Worm (Caenorhabditis elegans) whole organism, L2 larva: ENCODE results near the gene unc-30.

Experiments
- R02D3.7 ChIP-seq: fragments of 150-350 bp; optimal IDR thresholded peaks from 2 replicates; lab custom pipeline; 2014; ENCODE audit warnings: missing biosample characterization, missing genetic modification characterization
- elt-3 ChIP-seq: sonication (generic microtip); optimal IDR thresholded peaks from 2 replicates; lab custom pipeline; 2017; ENCODE audit warnings: missing biosample characterization, missing genetic modification characterization
- lin-39 ChIP-seq: fragments of 150-350 bp; optimal IDR thresholded peaks from 2 replicates; lab custom pipeline; 2014; ENCODE audit warnings: missing biosample characterization, missing genetic modification reagents, missing genetic modification characterization
- mbf-1 ChIP-seq: sonication (generic microtip); optimal IDR thresholded peaks from 2 replicates; lab custom pipeline; 2017; ENCODE audit warnings: missing biosample characterization, missing genetic modification characterization
- nhr-10 ChIP-seq: sonication (generic microtip); optimal IDR thresholded peaks from 2 replicates; lab custom pipeline; 2017; ENCODE audit warnings: missing biosample characterization, missing genetic modification characterization
- nhr-11 ChIP-seq: fragments of 150-350 bp; optimal IDR thresholded peaks from 2 replicates; lab custom pipeline; 2014; ENCODE audit warnings: missing biosample characterization, missing genetic modification characterization
- nhr-12 ChIP-seq: fragments of 150-350 bp; optimal IDR thresholded peaks from 2 replicates; lab custom pipeline; 2014; ENCODE audit warnings: missing biosample characterization, missing genetic modification characterization
- nhr-129 ChIP-seq: fragments of 150-350 bp; optimal IDR thresholded peaks from 2 replicates; lab custom pipeline; 2014; ENCODE audit warnings: missing biosample characterization, missing genetic modification characterization
- nhr-77 ChIP-seq: fragments of 150-350 bp; optimal IDR thresholded peaks from 2 replicates; lab custom pipeline; 2014; ENCODE audit warnings: missing biosample characterization, missing genetic modification characterization
- peb-1 ChIP-seq: fragments of 150-350 bp; optimal IDR thresholded peaks from 2 replicates; lab custom pipeline; 2014; ENCODE audit warnings: missing biosample characterization, missing genetic modification characterization
- skn-1 ChIP-seq: sonication (generic microtip); optimal IDR thresholded peaks from 2 replicates; lab custom pipeline; 2017; ENCODE audit warnings: missing biosample characterization, missing genetic modification characterization
- snpc-4 ChIP-seq: fragments of 150-350 bp; optimal IDR thresholded peaks from 2 replicates; lab custom pipeline; 2014; ENCODE audit warnings: missing biosample characterization, missing genetic modification characterization
- zag-1 ChIP-seq: fragments of 150-350 bp; optimal IDR thresholded peaks from 2 replicates; lab custom pipeline; 2014; ENCODE audit warnings: missing biosample characterization, missing genetic modification characterization

DNA sequence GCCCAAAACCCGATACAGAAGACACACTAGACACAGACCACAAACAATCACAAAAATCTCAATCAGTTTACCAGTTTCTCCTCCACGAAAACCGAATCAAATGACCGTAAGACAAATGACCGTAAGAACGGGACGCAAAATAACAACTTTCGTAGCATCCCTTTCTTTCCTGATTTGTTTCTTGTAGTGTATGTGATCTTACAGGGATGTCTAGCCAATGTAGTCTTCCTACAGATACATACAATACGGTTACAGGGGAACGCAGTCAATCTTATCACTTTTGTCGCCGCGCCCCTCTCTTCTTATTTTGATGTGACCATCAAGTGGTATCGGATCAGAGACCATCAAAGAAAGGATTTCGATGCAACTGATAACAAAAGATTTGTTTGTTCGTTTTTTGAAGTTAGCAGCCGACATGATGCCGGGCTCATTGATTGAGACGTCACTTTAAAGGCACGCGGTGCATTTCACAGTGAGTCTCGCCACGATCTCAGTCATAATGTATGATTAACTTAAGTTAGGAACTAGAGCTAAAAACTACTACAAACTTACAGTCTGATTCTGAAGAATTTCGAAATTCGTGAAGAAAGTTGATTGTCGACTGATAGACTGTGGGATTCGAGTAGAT is 43.0 kb upstream of the unc-30 start:
- TF ChIP-seq mbf-1 (no peak), snpc-4 (tag; lab: Kevin White, UChicago) (no peak), nhr-77 (tag; lab: Kevin White, UChicago) (no peak), elt-3 (tag; lab: Kevin White, UChicago) (no peak), peb-1 (no peak), nhr-10 (tag; lab: Kevin White, UChicago) (no peak), lin-39 (tag; lab: Kevin White, UChicago) (no peak), zag-1 (tag; lab: Kevin White, UChicago) (no peak), R02D3.7 (no peak), nhr-129 (peak; percentile 80), skn-1 (tag; lab: Kevin White, UChicago) (no peak), nhr-11 (tag; lab: Kevin White, UChicago) (no peak), nhr-12 (no peak)
